Worm (Caenorhabditis elegans) whole organism, L3 larva: ENCODE measurements around the gene skr-10.

Source experiments
- aly-2 ChIP-seq: fragments of 150-350 bp; optimal IDR thresholded peaks from 2 replicates; lab custom pipeline; 2014; ENCODE audit warnings: missing biosample characterization, missing genetic modification characterization
- ceh-16 ChIP-seq: sonication (generic microtip); optimal IDR thresholded peaks from 2 replicates; lab custom pipeline; 2017; ENCODE audit warnings: missing biosample characterization, missing genetic modification characterization
- egl-27 ChIP-seq: sonication (generic microtip); optimal IDR thresholded peaks from 4 replicates; lab custom pipeline; 2017; ENCODE audit warnings: missing biosample characterization, missing genetic modification reagents, missing genetic modification characterization
- egl-5 ChIP-seq: fragments of 150-350 bp; optimal IDR thresholded peaks from 2 replicates; lab custom pipeline; 2017; ENCODE audit warnings: missing biosample characterization, missing genetic modification reagents, missing genetic modification characterization, inconsistent platforms
- elt-2 ChIP-seq: sonication (generic microtip); optimal IDR thresholded peaks from 2 replicates; lab custom pipeline; 2016; ENCODE audit warnings: missing genetic modification reagents, mild to moderate bottlenecking, missing genetic modification characterization, missing compliant biosample characterization
- eor-1 ChIP-seq, 2 experiments: fragments of 150-350 bp; optimal IDR thresholded peaks; 2 replicates each; lab custom pipeline; 2014 to 2018; ENCODE audit warnings: missing biosample characterization in 2 of 2, missing genetic modification characterization in 2 of 2
- fkh-10 ChIP-seq: sonication (generic microtip); optimal IDR thresholded peaks from 2 replicates; lab custom pipeline; 2017; ENCODE audit warnings: missing biosample characterization, missing genetic modification reagents, missing genetic modification characterization
- fkh-2 ChIP-seq: fragments of 150-350 bp; optimal IDR thresholded peaks from 2 replicates; lab custom pipeline; 2014; ENCODE audit warnings: missing biosample characterization, missing genetic modification reagents, missing genetic modification characterization
- fos-1 ChIP-seq: fragments of 150-350 bp; optimal IDR thresholded peaks from 2 replicates; lab custom pipeline; 2014; ENCODE audit warnings: missing biosample characterization, missing genetic modification characterization
- hmg-11 ChIP-seq: sonication (generic microtip); optimal IDR thresholded peaks from 2 replicates; lab custom pipeline; 2016; ENCODE audit warnings: missing genetic modification characterization, missing compliant biosample characterization
- jun-1 ChIP-seq: fragments of 150-350 bp; optimal IDR thresholded peaks from 2 replicates; lab custom pipeline; 2014; ENCODE audit warnings: missing biosample characterization, missing genetic modification reagents, missing genetic modification characterization
- lin-39 ChIP-seq: fragments of 150-350 bp; optimal IDR thresholded peaks from 2 replicates; lab custom pipeline; 2018; ENCODE audit warnings: missing biosample characterization, missing genetic modification reagents, missing genetic modification characterization
- mdl-1 ChIP-seq: fragments of 150-350 bp; optimal IDR thresholded peaks from 2 replicates; lab custom pipeline; 2014; ENCODE audit warnings: missing biosample characterization, missing genetic modification characterization
- mml-1 ChIP-seq: fragments of 150-350 bp; sonication (generic microtip); optimal IDR thresholded peaks from 3 replicates; lab custom pipeline; 2014; ENCODE audit warnings: missing biosample characterization, missing genetic modification characterization
- nfya-1 ChIP-seq: sonication (generic microtip); optimal IDR thresholded peaks from 2 replicates; lab custom pipeline; 2017; ENCODE audit warnings: missing genetic modification characterization, mild to moderate bottlenecking, missing compliant biosample characterization, antibody characterized with exemption, moderate library complexity; ENCODE audit not compliant: insufficient read depth
- nhr-11 ChIP-seq: fragments of 150-350 bp; optimal IDR thresholded peaks from 2 replicates; lab custom pipeline; 2014; ENCODE audit warnings: missing biosample characterization, missing genetic modification characterization
- nhr-12 ChIP-seq: fragments of 150-350 bp; optimal IDR thresholded peaks from 2 replicates; lab custom pipeline; 2014; ENCODE audit warnings: missing biosample characterization, missing genetic modification characterization
- nhr-23 ChIP-seq: fragments of 150-350 bp; optimal IDR thresholded peaks from 2 replicates; lab custom pipeline; 2014; ENCODE audit warnings: missing biosample characterization, missing genetic modification reagents, missing genetic modification characterization
- nhr-237 ChIP-seq: fragments of 150-350 bp; optimal IDR thresholded peaks from 2 replicates; lab custom pipeline; 2014; ENCODE audit warnings: missing biosample characterization, missing genetic modification characterization
- nhr-25 ChIP-seq: sonication (generic microtip); optimal IDR thresholded peaks from 2 replicates; lab custom pipeline; 2017; ENCODE audit warnings: missing biosample characterization, missing genetic modification characterization
- nhr-28 ChIP-seq: fragments of 150-350 bp; optimal IDR thresholded peaks from 2 replicates; lab custom pipeline; 2014; ENCODE audit warnings: missing biosample characterization, missing genetic modification characterization
- nhr-67 ChIP-seq: fragments of 150-350 bp; optimal IDR thresholded peaks from 2 replicates; lab custom pipeline; 2014; ENCODE audit warnings: missing biosample characterization, missing genetic modification characterization
- nhr-77 ChIP-seq: fragments of 150-350 bp; optimal IDR thresholded peaks from 2 replicates; lab custom pipeline; 2014; ENCODE audit warnings: missing biosample characterization, missing genetic modification characterization
- pha-4 ChIP-seq: fragments of 150-350 bp; optimal IDR thresholded peaks from 2 replicates; lab custom pipeline; 2014; ENCODE audit warnings: missing biosample characterization, missing genetic modification reagents, missing genetic modification characterization
- pqm-1 ChIP-seq: fragments of 150-350 bp; optimal IDR thresholded peaks from 2 replicates; lab custom pipeline; 2017; ENCODE audit warnings: missing biosample characterization, missing genetic modification characterization, inconsistent platforms
- sea-2 ChIP-seq: fragments of 150-350 bp; sonication (generic microtip); optimal IDR thresholded peaks from 4 replicates; lab custom pipeline; 2014; ENCODE audit warnings: missing biosample characterization, missing genetic modification reagents, missing genetic modification characterization
- skn-1 ChIP-seq: fragments of 150-350 bp; optimal IDR thresholded peaks from 2 replicates; lab custom pipeline; 2014; ENCODE audit warnings: missing biosample characterization, missing genetic modification characterization
- snpc-4 ChIP-seq: fragments of 150-350 bp; optimal IDR thresholded peaks from 2 replicates; lab custom pipeline; 2014; ENCODE audit warnings: missing biosample characterization, missing genetic modification characterization
- tbx-2 ChIP-seq: sonication (generic microtip); optimal IDR thresholded peaks from 2 replicates; lab custom pipeline; 2016; ENCODE audit warnings: mild to moderate bottlenecking, missing genetic modification characterization, missing compliant biosample characterization
- unc-39 ChIP-seq: sonication (generic microtip); optimal IDR thresholded peaks from 4 replicates; lab custom pipeline; 2017; ENCODE audit warnings: missing biosample characterization, missing genetic modification characterization
- zag-1 ChIP-seq: fragments of 150-350 bp; optimal IDR thresholded peaks from 2 replicates; lab custom pipeline; 2014; ENCODE audit warnings: missing biosample characterization, missing genetic modification characterization
- ztf-11 ChIP-seq: fragments of 150-350 bp; optimal IDR thresholded peaks from 2 replicates; lab custom pipeline; 2014; ENCODE audit warnings: missing biosample characterization, missing genetic modification characterization
- ztf-4 ChIP-seq: fragments of 150-350 bp; optimal IDR thresholded peaks from 2 replicates; lab custom pipeline; 2014; ENCODE audit warnings: missing biosample characterization, missing genetic modification characterization

Gene skr-10

DNA sequence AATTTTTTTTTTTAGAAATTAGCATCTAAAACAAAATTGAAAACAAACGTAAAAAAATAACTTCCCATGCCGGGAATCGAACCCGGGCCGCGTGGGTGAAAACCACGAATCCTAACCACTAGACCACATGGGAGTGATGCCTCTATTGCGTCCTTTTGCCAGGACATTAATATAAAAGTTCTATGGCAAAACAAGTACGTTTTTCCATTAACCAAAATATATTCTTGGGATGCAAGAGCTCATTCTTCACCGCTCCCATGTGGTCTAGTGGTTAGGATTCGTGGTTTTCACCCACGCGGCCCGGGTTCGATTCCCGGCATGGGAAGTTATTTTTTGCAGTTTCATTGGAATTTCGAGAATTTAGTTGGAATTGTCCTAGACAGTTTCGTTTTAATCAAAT is 13.5 kb upstream of the skr-10 start:
- TF ChIP-seq elt-2 (tag; lab: Kevin White, UChicago): peak; percentile 20
- TF ChIP-seq pqm-1 (tag; lab: Kevin White, UChicago): peak; percentile 33

DNA sequence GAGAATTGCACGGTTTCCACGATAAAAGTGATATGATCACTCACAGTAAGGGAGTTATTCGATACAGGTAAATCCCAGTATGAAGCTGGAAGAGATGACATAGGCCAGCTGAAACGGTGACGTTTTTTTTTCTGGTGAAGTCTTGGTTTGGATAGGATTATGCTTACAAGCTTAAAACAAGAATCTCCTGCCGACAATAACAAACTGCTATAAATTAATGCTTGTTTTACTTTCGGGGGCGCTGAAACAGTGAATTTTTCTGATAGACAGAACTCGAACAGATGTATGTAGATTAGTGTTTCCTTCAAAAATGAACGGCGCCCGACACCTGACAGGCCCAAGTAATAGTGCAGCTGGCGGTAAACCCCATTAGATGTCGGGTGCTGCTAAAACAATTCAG is 12.8 kb upstream of the skr-10 start, which contains the start of gene srv-16:
TSS of gene srv-16 (minus strand) at position 101 of the 400 bp plus-strand sequence.
- TF ChIP-seq aly-2 (no peak), ztf-4 (tag; lab: Kevin White, UChicago) (no peak), nhr-23 (tag; lab: Kevin White, UChicago) (no peak), nhr-12 (no peak), fos-1 (tag; lab: Kevin White, UChicago) (no peak), fkh-10 (GFP tag; lab: Kevin White, UChicago) (no peak), egl-27 (tag; lab: Kevin White, UChicago) (no peak), tbx-2 (no peak), sea-2 (GFP tag; lab: Kevin White, UChicago) (no peak), snpc-4 (tag; lab: Kevin White, UChicago) (no peak), elt-2 (tag; lab: Kevin White, UChicago) (no peak), unc-39 (tag; lab: Kevin White, UChicago) (no peak), fkh-2 (no peak), hmg-11 (no peak), jun-1 (tag; lab: Kevin White, UChicago) (no peak), mdl-1 (tag; lab: Kevin White, UChicago) (no peak)
- TF ChIP-seq, all 47 proteins: peak for 0

DNA sequence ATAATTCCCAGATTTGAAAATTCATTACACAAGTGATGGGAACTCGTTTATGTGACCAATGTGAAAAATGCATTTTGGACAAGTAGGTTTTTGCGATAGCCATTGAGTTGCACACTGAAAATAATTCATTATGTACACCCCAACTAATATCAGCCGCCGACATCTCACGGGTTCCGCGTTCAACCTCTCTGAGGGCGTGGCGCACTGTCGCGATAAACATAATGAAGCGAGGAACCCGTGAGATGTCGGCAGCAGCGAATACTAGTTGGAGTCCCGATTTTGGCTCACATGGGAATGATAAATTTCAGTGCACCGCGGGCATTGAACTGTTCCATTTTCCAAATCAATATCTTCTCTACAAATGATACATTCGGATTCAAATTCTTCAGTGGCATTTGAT is 9.5 kb upstream of the skr-10 start:
- no peak for TF ChIP-seq mml-1 (tag; lab: Kevin White, UChicago)
- no peak for TF ChIP-seq tbx-2
- TF ChIP-seq hmg-11: no peak
- no peak for TF ChIP-seq ztf-4 (tag; lab: Kevin White, UChicago)
- TF ChIP-seq egl-27 (tag; lab: Kevin White, UChicago): no peak
- no peak for TF ChIP-seq snpc-4 (tag; lab: Kevin White, UChicago)
- TF ChIP-seq fkh-2: no peak
- no peak for TF ChIP-seq zag-1 (tag; lab: Kevin White, UChicago)
- TF ChIP-seq nhr-11 (tag; lab: Kevin White, UChicago): no peak
- TF ChIP-seq pha-4: no peak
- TF ChIP-seq ceh-16 (tag; lab: Kevin White, UChicago): no peak
- no peak for TF ChIP-seq pqm-1 (tag; lab: Kevin White, UChicago)
- no peak for TF ChIP-seq skn-1 (tag; lab: Kevin White, UChicago)
- no peak for TF ChIP-seq eor-1 (tag; optimal IDR thresholded peaks at IDR 0.05; lab: Kevin White, UChicago)
- TF ChIP-seq nhr-25 (tag; lab: Kevin White, UChicago): no peak
- no peak for TF ChIP-seq unc-39 (tag; lab: Kevin White, UChicago)
- no peak for TF ChIP-seq egl-5 (tag; lab: Kevin White, UChicago)
- TF ChIP-seq elt-2 (tag; lab: Kevin White, UChicago): no peak
- TF ChIP-seq, all 47 proteins: peak for 0

DNA sequence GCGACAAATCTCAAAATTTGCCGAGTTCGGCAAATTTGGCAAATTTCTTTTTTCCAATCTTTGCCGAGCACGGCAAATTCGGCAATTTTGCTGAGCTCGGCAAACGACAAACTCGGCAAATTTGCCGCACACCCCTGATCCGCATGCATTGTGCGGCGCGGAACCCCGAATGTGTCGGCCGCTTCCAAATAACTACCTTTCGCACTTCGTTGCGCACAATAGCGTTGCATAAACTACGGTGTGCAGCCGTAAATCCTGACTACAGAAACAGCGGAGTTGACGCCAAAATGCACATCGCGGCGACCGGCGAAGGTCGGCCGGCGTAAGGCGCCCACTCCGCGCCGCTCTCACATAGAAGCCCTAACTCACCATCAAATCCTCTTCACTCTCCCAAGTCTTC is 8.1 kb upstream of the skr-10 start:
- TF ChIP-seq sea-2 (GFP tag; lab: Kevin White, UChicago) (no peak), nhr-237 (tag; lab: Kevin White, UChicago) (no peak), pha-4 (no peak), nhr-77 (tag; lab: Kevin White, UChicago) (no peak), lin-39 (tag; lab: Kevin White, UChicago) (no peak), nhr-67 (tag; lab: Kevin White, UChicago) (no peak), ztf-11 (tag; lab: Kevin White, UChicago) (no peak)

DNA sequence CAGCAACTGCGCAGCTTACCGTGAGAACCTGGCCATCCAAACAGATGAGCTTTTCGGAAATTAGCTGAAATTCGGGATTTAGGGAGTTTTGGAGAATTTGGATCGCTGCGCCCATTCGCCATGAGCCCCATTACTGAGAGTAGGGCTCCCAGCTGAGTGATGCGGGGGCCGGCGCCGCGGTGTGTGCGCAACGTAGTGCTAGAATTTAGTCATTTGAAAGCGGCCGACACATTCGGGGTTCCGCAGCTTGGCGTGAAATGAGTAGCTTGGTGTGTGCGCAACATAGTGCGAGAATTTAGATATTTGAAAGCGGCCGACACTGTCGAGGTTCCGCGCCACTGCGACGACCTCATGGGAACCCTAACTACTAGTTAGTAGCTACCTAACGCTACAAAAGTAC is 5.8 kb upstream of the skr-10 start:
- TF ChIP-seq pqm-1 (tag; lab: Kevin White, UChicago): no peak
- TF ChIP-seq nhr-28: no peak

DNA sequence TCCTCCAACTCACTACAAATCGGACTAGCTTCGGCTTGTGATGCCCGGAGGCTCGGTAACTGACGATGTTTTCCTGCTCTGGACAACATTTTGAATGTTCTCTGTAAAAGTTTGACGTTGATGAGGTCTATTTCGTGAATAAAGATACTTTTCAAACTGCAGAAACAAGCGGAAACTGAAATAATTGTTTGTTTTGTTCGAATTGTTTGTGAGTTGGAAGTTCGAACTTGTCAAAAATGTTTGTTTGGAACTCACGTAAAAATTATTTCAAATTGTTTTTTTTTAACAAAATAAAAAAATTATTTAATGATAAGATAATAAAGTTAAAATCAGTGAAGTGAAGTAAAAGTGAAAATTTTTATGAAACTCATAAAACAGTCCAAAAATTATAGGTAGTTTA is 5.2 kb upstream of the skr-10 start, which contains the start of gene Y105C5B.11:
TSS of gene Y105C5B.11 (minus strand) at position 101 of the 400 bp plus-strand sequence.
- TF ChIP-seq jun-1 (tag; lab: Kevin White, UChicago): no peak
- no peak for TF ChIP-seq elt-2 (tag; lab: Kevin White, UChicago)
- TF ChIP-seq skn-1 (tag; lab: Kevin White, UChicago): no peak
- no peak for TF ChIP-seq nfya-1 (tag; lab: Kevin White, UChicago)
- no peak for TF ChIP-seq nhr-28
- TF ChIP-seq, all 47 proteins: peak for 0
